Fruit fly (Drosophila melanogaster): ENCODE results near the gene CG17110.

The CG17110 gene

DNA sequence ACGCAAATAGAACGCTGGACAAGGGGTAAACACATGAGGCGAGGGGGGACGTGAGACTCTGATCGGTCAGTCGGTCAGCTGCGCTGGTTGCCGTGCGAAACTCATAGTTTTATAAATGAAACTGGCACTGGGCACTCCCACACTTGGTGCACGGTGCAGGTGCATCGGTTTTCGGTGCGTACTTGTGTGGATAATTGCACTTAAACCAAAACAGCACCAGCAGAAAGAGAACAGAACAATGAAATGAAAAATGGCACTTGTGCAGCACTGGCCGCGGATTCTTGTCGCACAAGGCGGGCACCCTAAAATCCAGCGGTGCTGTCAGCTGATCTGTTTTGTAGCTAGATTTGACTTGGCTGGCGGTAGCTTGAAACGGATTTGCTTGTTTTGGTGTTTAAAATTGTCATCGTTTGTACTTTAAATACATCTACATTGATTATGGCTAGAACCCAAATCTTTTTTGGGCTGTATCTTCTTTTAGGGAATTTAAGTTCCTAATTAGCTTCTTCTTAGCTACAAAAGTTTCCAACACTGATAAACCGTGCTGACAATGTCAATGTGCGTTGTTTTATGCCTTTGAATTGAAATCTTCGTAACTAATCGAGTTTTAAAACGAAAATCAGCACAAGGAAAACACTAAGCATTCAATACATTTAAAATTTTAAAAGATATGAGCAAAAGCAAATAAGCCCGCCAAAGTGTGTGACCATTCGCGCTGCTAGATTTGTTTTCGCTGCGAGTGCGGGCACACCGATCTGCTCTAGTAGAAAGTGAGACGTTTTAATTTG lies 26.4 kb downstream of the CG17110 start, which contains the start of the genes Rassf and CenB1A (continued):
- TF ChIP-seq CG11456 (GFP tag; IDR thresholded peaks at IDR 0.05) (no peak), lab (GFP tag; optimal IDR thresholded peaks at IDR 0.05) (peak; percentile 19), GATAe (GFP tag; conservative IDR thresholded peaks at IDR 0.05) (no peak), sd (tag; optimal IDR thresholded peaks at IDR 0.05) (no peak), BEAF-32 (GFP tag; optimal IDR thresholded peaks at IDR 0.05) (peak; percentile 40), CG16815 (GFP tag; optimal IDR thresholded peaks at IDR 0.05) (no peak), lilli (GFP tag; optimal IDR thresholded peaks at IDR 0.05) (peak; percentile 55), CG7963 (GFP tag; IDR thresholded peaks at IDR 0.05; ENCODE audit: partially characterized antibody) (no peak), CG18011 (GFP tag; optimal IDR thresholded peaks at IDR 0.05) (no peak), bbx (GFP tag; IDR thresholded peaks at IDR 0.05; ENCODE audit: partially characterized antibody) (peak; percentile 72), CG14860 (GFP tag; IDR thresholded peaks at IDR 0.05; ENCODE audit: partially characterized antibody) (no peak), eve (GFP tag; optimal IDR thresholded peaks at IDR 0.05) (no peak), caup (GFP tag; optimal IDR thresholded peaks at IDR 0.05; ENCODE audit: severe bottlenecking) (peak; percentile 22), ci (GFP tag; IDR thresholded peaks at IDR 0.05) (no peak), CG17568 (GFP tag; optimal IDR thresholded peaks at IDR 0.05) (no peak), CG18476 (GFP tag; optimal IDR thresholded peaks at IDR 0.05) (peak; percentile 36), shn (GFP tag; optimal IDR thresholded peaks at IDR 0.05) (peak; percentile 60), CG4820 (GFP tag; optimal IDR thresholded peaks at IDR 0.05) (peak; percentile 47), HLHmδ (GFP tag; optimal IDR thresholded peaks at IDR 0.05) (no peak), Lim3 (GFP tag; IDR thresholded peaks at IDR 0.05) (no peak), CG2678 (tag; optimal IDR thresholded peaks at IDR 0.05) (peak; percentile 33), sug (tag; optimal IDR thresholded peaks at IDR 0.05) (peak; percentile 32), CG9727 (GFP tag; optimal IDR thresholded peaks at IDR 0.05) (peak; percentile 13), fu2 (GFP tag; optimal IDR thresholded peaks at IDR 0.05) (peak; percentile 51), ap (GFP tag; IDR thresholded peaks at IDR 0.05) (0 out of 2 replicates have a peak, but pooled peaks have one; percentile 15), lbe (GFP tag; optimal IDR thresholded peaks at IDR 0.05) (no peak), CG14965 (GFP tag; optimal IDR thresholded peaks at IDR 0.05; ENCODE audit: borderline replicate concordance) (no peak), bsh (GFP tag; optimal IDR thresholded peaks at IDR 0.05) (no peak), CG15696 (tag; optimal IDR thresholded peaks at IDR 0.05) (peak; percentile 32), zfh1 (GFP tag; IDR thresholded peaks at IDR 0.05) (peak; percentile 59; the same call in 1 of the 3 replicates), Dp (GFP tag; optimal IDR thresholded peaks at IDR 0.05) (peak; percentile 82), Oaz (GFP tag; IDR thresholded peaks at IDR 0.05) (0 out of 2 replicates have a peak, but pooled peaks have one; percentile 28), Gug (GFP tag; IDR thresholded peaks at IDR 0.05) (0 out of 4 replicates have a peak, but pooled peaks have one; percentile 9), ERR (GFP tag; optimal IDR thresholded peaks at IDR 0.05) (peak; percentile 34), CG12071 (GFP tag; optimal IDR thresholded peaks at IDR 0.05) (no peak), unpg (GFP tag; optimal IDR thresholded peaks at IDR 0.05) (no peak), Elba2 (GFP tag; optimal IDR thresholded peaks at IDR 0.05) (no peak), CG11504 (tag; optimal IDR thresholded peaks at IDR 0.05) (no peak), E2f1 (GFP tag; IDR thresholded peaks at IDR 0.05) (no peak; the same call in 1 of the 2 replicates), crc (GFP tag; optimal IDR thresholded peaks at IDR 0.05) (no peak), jumu (GFP tag; optimal IDR thresholded peaks at IDR 0.05) (peak; percentile 54), Hmr (GFP tag; optimal IDR thresholded peaks at IDR 0.05) (peak; percentile 3), Blimp-1 (GFP tag; optimal IDR thresholded peaks at IDR 0.05) (no peak), Rx (GFP tag; IDR thresholded peaks at IDR 0.05) (no peak), CG32772 (GFP tag; IDR thresholded peaks at IDR 0.05) (no peak), sens-2 (GFP tag; IDR thresholded peaks at IDR 0.05) (no peak), Awh (GFP tag; IDR thresholded peaks at IDR 0.05) (no peak), org-1 (GFP tag; optimal IDR thresholded peaks at IDR 0.05) (no peak)

Measured in whole organism, embryonic.